Worm (Caenorhabditis elegans) whole organism, midembryonic: ENCODE results near the gene flp-7.

Experiments used
- T22C8.4 ChIP-seq: fragments of 200-800 bp; sonication (Bioruptor generic); IDR thresholded peaks from 2 replicates; pipeline ENCODE4 v1.3.6; 2022; ENCODE audit warnings: missing genetic modification characterization, missing compliant biosample characterization
- cog-1 ChIP-seq: sonication (generic microtip); optimal IDR thresholded peaks from 2 replicates; lab custom pipeline; 2016; ENCODE audit warnings: missing genetic modification characterization, missing compliant biosample characterization
- flt-1 ChIP-seq: fragments of 200-800 bp; sonication (Bioruptor generic); IDR thresholded peaks from 2 replicates; pipeline ENCODE4 v1.3.6; 2022; ENCODE audit warnings: missing genetic modification characterization, missing compliant biosample characterization
- klf-2 ChIP-seq: fragments of 200-800 bp; sonication (Bioruptor generic); conservative IDR thresholded peaks from 2 replicates; pipeline ENCODE4 v1.3.6; 2022; ENCODE audit warnings: missing genetic modification reagents, missing genetic modification characterization, missing compliant biosample characterization
- med-1 ChIP-seq: sonication (generic microtip); optimal IDR thresholded peaks from 2 replicates; lab custom pipeline; 2017; ENCODE audit warnings: missing genetic modification characterization, mild to moderate bottlenecking, missing compliant biosample characterization, antibody characterized with exemption, missing genetic modification reagents; ENCODE audit not compliant: insufficient read depth
- ref-1 ChIP-seq: fragments of 200-800 bp; sonication (Bioruptor generic); conservative IDR thresholded peaks from 2 replicates; pipeline ENCODE4 v1.3.6; 2022; ENCODE audit warnings: missing genetic modification reagents, missing genetic modification characterization, missing compliant biosample characterization
- tab-1 ChIP-seq: fragments of 200-800 bp; sonication (Bioruptor generic); IDR thresholded peaks from 2 replicates; pipeline ENCODE4 v1.3.6; 2022; ENCODE audit warnings: missing genetic modification characterization, missing compliant biosample characterization
- ztf-23 ChIP-seq: fragments of 200-800 bp; sonication (Bioruptor generic); IDR thresholded peaks from 2 replicates; pipeline ENCODE4 v1.3.6; 2022; ENCODE audit warnings: missing genetic modification reagents, missing genetic modification characterization, missing compliant biosample characterization
- ztf-29 ChIP-seq: fragments of 200-800 bp; sonication (Bioruptor generic); IDR thresholded peaks from 2 replicates; pipeline ENCODE4 v1.3.6; 2022; ENCODE audit warnings: missing genetic modification reagents, missing genetic modification characterization, missing compliant biosample characterization

Gene flp-7

DNA sequence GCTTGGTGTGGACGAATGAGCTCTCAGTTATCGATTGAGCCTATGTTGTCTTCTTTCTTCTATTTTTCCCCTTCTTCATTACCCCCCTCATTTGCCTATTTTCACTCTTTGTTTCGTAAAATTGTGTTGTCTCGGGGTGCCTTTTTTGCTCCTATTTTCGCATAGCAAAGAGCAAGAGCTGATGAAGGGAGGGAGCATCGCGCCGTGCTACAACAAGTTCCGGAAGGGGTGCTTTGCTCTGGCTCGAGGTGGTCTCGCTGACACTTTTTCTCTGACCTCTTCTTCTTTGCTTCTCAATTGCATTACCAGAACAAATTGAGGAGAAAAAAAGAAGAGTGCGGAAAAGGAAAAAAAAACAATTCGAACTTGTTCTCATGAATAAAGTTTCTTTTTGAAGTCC, 10.3 kb downstream of the flp-7 start:
- TF ChIP-seq tab-1 (GFP tag; lab: Robert Waterston, UW), result no peak
- no peak for TF ChIP-seq ref-1 (GFP tag; lab: Robert Waterston, UW)
- no peak for TF ChIP-seq T22C8.4 (GFP tag; lab: Robert Waterston, UW)
- no peak for TF ChIP-seq ztf-23 (GFP tag; lab: Robert Waterston, UW)
- no peak for TF ChIP-seq cog-1 (tag; lab: Kevin White, UChicago)
- no peak for TF ChIP-seq flt-1 (GFP tag; lab: Robert Waterston, UW)
- no peak for TF ChIP-seq med-1 (GFP tag; lab: Kevin White, UChicago)
- no peak for TF ChIP-seq klf-2 (GFP tag; lab: Robert Waterston, UW)
- TF ChIP-seq ztf-29 (GFP tag; lab: Robert Waterston, UW), result no peak

DNA sequence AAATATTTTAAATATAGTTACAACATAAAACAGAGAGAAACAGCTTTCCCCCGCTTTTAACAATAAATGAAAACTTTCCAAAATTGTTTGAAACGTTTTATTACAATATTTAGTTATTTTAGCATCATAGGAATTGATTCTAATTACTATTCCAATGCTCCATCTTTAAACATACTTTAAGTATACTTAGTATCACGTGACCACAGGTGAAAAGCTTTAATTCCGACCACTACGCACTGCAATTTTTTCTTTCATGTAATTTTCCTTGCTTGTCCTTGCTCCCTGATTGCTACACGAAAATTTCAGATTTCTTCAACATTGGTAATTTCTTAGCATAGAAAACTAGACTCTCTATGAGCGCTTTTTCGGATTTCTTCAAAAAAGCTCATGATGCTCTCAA, 11.4 kb downstream of the flp-7 start, which contains the start of gene tbc-16:
Gene tbc-16 (plus strand): TSS at position 301 of the 400 bp plus-strand sequence.
- TF ChIP-seq klf-2 (GFP tag; lab: Robert Waterston, UW), result no peak

DNA sequence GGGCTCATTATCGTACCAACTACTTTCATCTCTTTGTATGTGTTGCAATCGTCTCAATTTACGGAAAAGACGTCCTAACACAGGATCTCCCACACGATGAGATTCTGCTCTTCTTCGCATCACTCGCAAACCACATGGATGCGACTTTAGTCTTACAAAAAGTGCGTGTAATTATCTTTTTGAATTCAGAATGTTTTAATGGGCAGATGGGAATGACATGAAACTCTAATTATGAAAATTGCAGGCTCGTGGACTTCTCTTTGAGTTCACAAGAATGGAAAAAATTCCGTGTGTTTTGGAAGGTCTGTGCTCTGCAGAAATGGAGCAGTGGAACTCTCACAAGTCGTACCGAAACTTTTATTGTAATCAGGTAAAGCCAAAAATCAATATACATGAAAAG, 15.8 kb downstream of the flp-7 start:
- TF ChIP-seq cog-1 (tag; lab: Kevin White, UChicago) (no peak), med-1 (GFP tag; lab: Kevin White, UChicago) (no peak), tab-1 (GFP tag; lab: Robert Waterston, UW) (no peak), klf-2 (GFP tag; lab: Robert Waterston, UW) (no peak), ztf-23 (GFP tag; lab: Robert Waterston, UW) (no peak), ref-1 (GFP tag; lab: Robert Waterston, UW) (no peak), ztf-29 (GFP tag; lab: Robert Waterston, UW) (no peak), flt-1 (GFP tag; lab: Robert Waterston, UW) (no peak), T22C8.4 (GFP tag; lab: Robert Waterston, UW) (no peak)

DNA sequence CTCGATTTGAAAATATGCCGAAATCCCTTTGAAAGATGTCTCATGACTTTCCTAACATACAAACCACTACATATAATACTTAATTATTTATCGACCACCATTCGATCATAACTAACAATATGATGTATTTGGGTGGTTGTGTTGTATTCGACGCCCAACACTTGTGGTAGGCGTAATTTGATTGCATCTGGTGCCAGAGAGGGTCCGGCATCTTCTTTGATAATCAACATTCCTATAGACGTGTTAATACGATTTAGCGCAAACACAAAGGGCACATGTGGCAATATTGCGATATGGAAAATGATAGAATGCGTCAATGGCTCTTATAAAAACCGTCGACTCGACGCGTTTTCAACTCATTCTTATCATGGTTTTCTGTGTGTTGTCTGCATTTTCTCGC, 18.2 kb downstream of the flp-7 start:
- no peak for TF ChIP-seq tab-1 (GFP tag; lab: Robert Waterston, UW)
- no peak for TF ChIP-seq ztf-29 (GFP tag; lab: Robert Waterston, UW)
- TF ChIP-seq med-1 (GFP tag; lab: Kevin White, UChicago), result no peak
- TF ChIP-seq cog-1 (tag; lab: Kevin White, UChicago), result no peak
- no peak for TF ChIP-seq T22C8.4 (GFP tag; lab: Robert Waterston, UW)
- TF ChIP-seq ztf-23 (GFP tag; lab: Robert Waterston, UW), result no peak
- no peak for TF ChIP-seq flt-1 (GFP tag; lab: Robert Waterston, UW)
- no peak for TF ChIP-seq klf-2 (GFP tag; lab: Robert Waterston, UW)
- no peak for TF ChIP-seq ref-1 (GFP tag; lab: Robert Waterston, UW)

DNA sequence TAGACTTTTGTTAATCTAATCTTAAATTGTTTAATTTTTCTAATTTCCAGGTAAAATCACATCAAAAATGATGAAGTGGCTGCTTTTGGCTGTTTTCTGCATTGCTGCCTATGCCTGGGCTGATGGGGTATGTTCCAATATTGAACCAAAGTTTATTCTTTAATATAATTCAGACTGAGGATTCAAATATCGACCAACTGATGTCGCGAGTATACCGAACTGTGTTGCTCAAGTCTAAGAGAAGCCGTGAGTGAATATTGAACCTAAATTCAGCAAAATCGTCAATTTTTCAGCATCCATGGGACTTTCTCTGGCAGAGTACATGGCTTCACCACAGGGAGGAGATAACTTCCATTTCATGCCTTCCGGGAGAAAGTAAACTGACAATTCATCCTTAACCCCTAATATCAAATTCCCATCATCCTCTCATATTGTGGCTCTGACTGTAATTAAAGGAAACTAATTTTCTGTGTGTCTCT, 19.0 kb downstream of the flp-7 start, which contains the start of gene nlp-49:
Gene nlp-49 (plus strand): TSS at position 51 of the 479 bp plus-strand sequence.
- no peak for TF ChIP-seq ztf-29 (GFP tag; lab: Robert Waterston, UW)

DNA sequence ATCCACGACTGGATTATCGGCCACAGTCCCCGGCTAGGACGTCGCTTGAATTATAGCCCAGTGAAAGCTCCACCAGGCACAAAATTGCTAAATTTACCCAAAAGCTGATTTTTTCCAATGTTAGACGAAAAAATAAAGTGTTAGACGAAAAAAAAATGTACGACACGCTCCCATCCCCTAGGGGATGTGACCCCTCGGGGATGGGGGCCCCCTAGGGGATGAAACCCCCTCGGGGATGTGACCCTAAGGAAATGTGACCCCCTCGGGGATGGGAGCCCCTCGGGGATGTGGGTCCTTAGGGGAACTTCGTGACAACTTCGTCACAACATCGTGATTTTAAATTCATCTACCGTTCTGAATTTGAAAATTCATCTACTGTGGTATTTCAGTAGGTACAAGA, 20.1 kb downstream of the flp-7 start:
- TF ChIP-seq klf-2 (GFP tag; lab: Robert Waterston, UW), result no peak
- TF ChIP-seq cog-1 (tag; lab: Kevin White, UChicago), result no peak
- TF ChIP-seq ztf-23 (GFP tag; lab: Robert Waterston, UW), result no peak
- no peak for TF ChIP-seq ztf-29 (GFP tag; lab: Robert Waterston, UW)
- 0 out of 2 replicates have a peak, but pooled peaks have one; percentile 21 for TF ChIP-seq flt-1 (GFP tag; lab: Robert Waterston, UW)
- TF ChIP-seq T22C8.4 (GFP tag; lab: Robert Waterston, UW), result no peak
- 0 out of 2 replicates have a peak, but pooled peaks have one; percentile 42 for TF ChIP-seq tab-1 (GFP tag; lab: Robert Waterston, UW)
- TF ChIP-seq ref-1 (GFP tag; lab: Robert Waterston, UW), result no peak
- TF ChIP-seq med-1 (GFP tag; lab: Kevin White, UChicago), result no peak

DNA sequence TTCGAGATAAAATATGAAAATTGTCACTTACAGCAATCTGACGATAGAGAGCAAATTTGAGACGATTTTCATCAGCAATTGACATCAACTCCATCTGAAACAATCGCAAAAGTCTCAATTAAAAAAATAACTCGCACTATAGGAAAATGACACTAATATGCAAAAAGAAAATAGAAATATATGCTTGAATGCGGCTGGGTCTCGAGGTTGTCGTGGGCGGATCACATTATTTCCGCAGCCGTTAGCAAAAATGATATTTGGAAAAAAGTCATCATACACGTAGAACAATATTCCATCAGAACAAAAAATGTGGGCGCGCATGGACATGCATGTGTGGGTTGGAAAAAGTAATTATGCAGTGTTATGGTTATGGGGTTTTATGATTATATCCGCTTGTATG, 31.6 kb downstream of the flp-7 start, which contains the start of gene Y23B4A.1:
Gene Y23B4A.1 (minus strand): TSS at position 101 of the 400 bp plus-strand sequence.
- TF ChIP-seq med-1 (GFP tag; lab: Kevin White, UChicago) (no peak), ztf-29 (GFP tag; lab: Robert Waterston, UW) (no peak), ztf-23 (GFP tag; lab: Robert Waterston, UW) (no peak), T22C8.4 (GFP tag; lab: Robert Waterston, UW) (no peak), tab-1 (GFP tag; lab: Robert Waterston, UW) (no peak), ref-1 (GFP tag; lab: Robert Waterston, UW) (no peak), flt-1 (GFP tag; lab: Robert Waterston, UW) (no peak), cog-1 (tag; lab: Kevin White, UChicago) (no peak), klf-2 (GFP tag; lab: Robert Waterston, UW) (no peak)

DNA sequence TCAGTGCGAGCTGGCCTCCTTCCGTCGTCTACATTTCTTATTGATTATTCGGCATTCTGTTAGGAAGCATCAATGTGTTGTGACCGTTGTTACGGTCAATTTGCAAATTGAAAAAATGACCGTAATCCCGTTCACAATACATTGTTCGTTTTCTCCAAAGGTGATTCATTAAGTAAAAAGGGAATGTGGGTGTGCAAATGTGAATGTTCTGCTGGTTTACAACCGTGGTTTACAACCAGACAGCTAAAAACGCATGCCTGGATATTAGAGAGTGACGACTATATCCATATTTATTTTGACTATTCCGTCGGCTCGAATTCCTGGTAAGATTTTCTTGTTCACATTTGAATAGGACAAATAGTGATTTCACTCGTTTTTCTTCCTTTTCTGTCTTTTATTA, 33.4 kb downstream of the flp-7 start, which contains the start of gene capa-1:
Gene capa-1 (plus strand): TSS at position 301 of the 400 bp plus-strand sequence.
- TF ChIP-seq ref-1 (GFP tag; lab: Robert Waterston, UW), result no peak
- no peak for TF ChIP-seq ztf-29 (GFP tag; lab: Robert Waterston, UW)
- no peak for TF ChIP-seq ztf-23 (GFP tag; lab: Robert Waterston, UW)
- TF ChIP-seq tab-1 (GFP tag; lab: Robert Waterston, UW), result no peak
- no peak for TF ChIP-seq med-1 (GFP tag; lab: Kevin White, UChicago)
- TF ChIP-seq klf-2 (GFP tag; lab: Robert Waterston, UW), result no peak
- TF ChIP-seq flt-1 (GFP tag; lab: Robert Waterston, UW), result no peak
- TF ChIP-seq cog-1 (tag; lab: Kevin White, UChicago), result no peak
- no peak for TF ChIP-seq T22C8.4 (GFP tag; lab: Robert Waterston, UW)

DNA sequence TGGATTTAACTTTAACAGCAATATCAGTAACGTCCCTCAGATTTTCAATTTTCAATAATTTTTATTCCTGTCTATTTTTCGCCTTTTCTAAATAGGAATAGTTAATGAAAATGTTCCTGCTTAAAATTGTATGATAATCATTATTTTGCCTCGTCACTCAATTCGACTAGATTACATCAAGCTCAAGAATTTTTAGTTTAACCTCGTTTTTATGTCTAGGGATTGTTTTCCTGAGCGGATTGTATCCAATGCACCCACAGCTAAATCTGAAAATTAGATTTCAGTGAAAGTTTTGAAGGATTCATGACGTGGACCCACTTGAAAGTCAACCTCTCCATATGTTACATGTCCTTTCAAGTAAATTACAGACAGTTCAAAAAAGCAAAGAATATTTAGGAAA, 38.0 kb downstream of the flp-7 start:
- TF ChIP-seq ref-1 (GFP tag; lab: Robert Waterston, UW) (no peak), ztf-23 (GFP tag; lab: Robert Waterston, UW) (no peak), ztf-29 (GFP tag; lab: Robert Waterston, UW) (no peak), cog-1 (tag; lab: Kevin White, UChicago) (no peak), tab-1 (GFP tag; lab: Robert Waterston, UW) (no peak)
